Fruit fly (Drosophila melanogaster): ENCODE data around the gene wts.

Gene wts

dm6 chr3R:30814597-30815252, 8.3 kb upstream of the wts start (continued):
- TF ChIP-seq sima (GFP tag; optimal IDR thresholded peaks at IDR 0.05) (no peak), HLH54F (GFP tag; optimal IDR thresholded peaks at IDR 0.05) (no peak), unpg (GFP tag; optimal IDR thresholded peaks at IDR 0.05) (peak; percentile 27), NK7.1 (GFP tag; optimal IDR thresholded peaks at IDR 0.05) (no peak), sens-2 (GFP tag; IDR thresholded peaks at IDR 0.05) (no peak), CG11723 (GFP tag; optimal IDR thresholded peaks at IDR 0.05) (no peak), grn (GFP tag; optimal IDR thresholded peaks at IDR 0.05) (no peak), CG18599 (GFP tag; optimal IDR thresholded peaks at IDR 0.05) (peak; percentile 17), Spps (tag; optimal IDR thresholded peaks at IDR 0.05) (no peak), slp2 (GFP tag; optimal IDR thresholded peaks at IDR 0.05) (no peak), CG1529 (GFP tag; optimal IDR thresholded peaks at IDR 0.05) (no peak), CG8089 (GFP tag; optimal IDR thresholded peaks at IDR 0.05) (no peak), CG8478 (optimal IDR thresholded peaks at IDR 0.05) (no peak), CG17361 (GFP tag; IDR thresholded peaks at IDR 0.05) (no peak), btn (GFP tag; optimal IDR thresholded peaks at IDR 0.05) (no peak), dmrt11E (tag; optimal IDR thresholded peaks at IDR 0.05) (no peak), inv (GFP tag; IDR thresholded peaks at IDR 0.05; ENCODE audit: partially characterized antibody) (no peak), Ptx1 (GFP tag; IDR thresholded peaks at IDR 0.05) (peak; percentile 49), stc (GFP tag; IDR thresholded peaks at IDR 0.05) (no peak), gem (tag; optimal IDR thresholded peaks at IDR 0.05) (peak; percentile 54), Dek (tag; optimal IDR thresholded peaks at IDR 0.05) (no peak), gro (GFP tag; optimal IDR thresholded peaks at IDR 0.05) (no peak), chn (GFP tag; optimal IDR thresholded peaks at IDR 0.05) (peak; percentile 24), sna (GFP tag; IDR thresholded peaks at IDR 0.05; ENCODE audit: partially characterized antibody) (no peak), D (optimal IDR thresholded peaks at IDR 0.05) (no peak), D (GFP tag; optimal IDR thresholded peaks at IDR 0.05) (no peak), ftz-f1 (GFP tag; optimal IDR thresholded peaks at IDR 0.05) (no peak), CG11504 (tag; optimal IDR thresholded peaks at IDR 0.05) (peak; percentile 28), CG34376 (GFP tag; optimal IDR thresholded peaks at IDR 0.05) (no peak), Rx (GFP tag; IDR thresholded peaks at IDR 0.05) (no peak), pfk (GFP tag; optimal IDR thresholded peaks at IDR 0.05) (no peak), Sry-β (GFP tag; optimal IDR thresholded peaks at IDR 0.05) (no peak), Dad (GFP tag; optimal IDR thresholded peaks at IDR 0.05) (no peak), her (GFP tag; optimal IDR thresholded peaks at IDR 0.05) (no peak), peb (GFP tag; IDR thresholded peaks at IDR 0.05) (0 out of 2 replicates have a peak, but pooled peaks have one; percentile 9), CG6689 (GFP tag; IDR thresholded peaks at IDR 0.05) (no peak), usp (GFP tag; optimal IDR thresholded peaks at IDR 0.05) (no peak), CTCF (GFP tag; optimal IDR thresholded peaks at IDR 0.05) (peak; percentile 89), CG1233 (GFP tag; optimal IDR thresholded peaks at IDR 0.05) (no peak), Dip2 (GFP tag; IDR thresholded peaks at IDR 0.05) (no peak), croc (GFP tag; conservative IDR thresholded peaks at IDR 0.05) (no peak), CG2875 (GFP tag; optimal IDR thresholded peaks at IDR 0.05) (no peak), bab2 (GFP tag; optimal IDR thresholded peaks at IDR 0.05) (peak; percentile 9), CG18011 (GFP tag; optimal IDR thresholded peaks at IDR 0.05) (no peak), Bgb (GFP tag; IDR thresholded peaks at IDR 0.05; ENCODE audit: partially characterized antibody) (no peak), CG12104 (GFP tag; optimal IDR thresholded peaks at IDR 0.05) (no peak), CG13424 (tag; optimal IDR thresholded peaks at IDR 0.05) (no peak), kah (GFP tag; optimal IDR thresholded peaks at IDR 0.05) (no peak), p53 (GFP tag; optimal IDR thresholded peaks at IDR 0.05) (no peak), CG2202 (tag; optimal IDR thresholded peaks at IDR 0.05) (no peak), ash1 (GFP tag; optimal IDR thresholded peaks at IDR 0.05) (no peak), da (GFP tag; optimal IDR thresholded peaks at IDR 0.05) (no peak)

Measured in whole organism, embryonic.